Worm (Caenorhabditis elegans) whole organism, young adult: ENCODE results near the gene rps-1.

Experiments
- B0019.2 ChIP-seq: fragments of 200-800 bp; sonication (Bioruptor generic); conservative IDR thresholded peaks from 2 replicates; pipeline ENCODE4 v1.3.6; 2022; ENCODE audit warnings: missing genetic modification reagents, missing genetic modification characterization, missing compliant biosample characterization
- B0035.1 ChIP-seq: sonication (generic microtip); optimal IDR thresholded peaks from 2 replicates; lab custom pipeline; 2016; ENCODE audit warnings: missing genetic modification characterization, mild to moderate bottlenecking, missing compliant biosample characterization, missing genotype, missing genetic modification reagents
- D2030.7 ChIP-seq: fragments of 200-800 bp; sonication (Bioruptor generic); IDR thresholded peaks from 2 replicates; pipeline ENCODE4 v1.3.6; 2022; ENCODE audit warnings: missing genetic modification reagents, missing genetic modification characterization, missing compliant biosample characterization
- F33H1.4 ChIP-seq: fragments of 200-800 bp; sonication (Bioruptor generic); IDR thresholded peaks from 2 replicates; pipeline ENCODE4 v1.3.6; 2022; ENCODE audit warnings: missing genetic modification reagents, missing genetic modification characterization, missing compliant biosample characterization
- F37B4.10 ChIP-seq: fragments of 200-800 bp; sonication (Bioruptor generic); IDR thresholded peaks from 2 replicates; pipeline ENCODE4 v1.3.6; 2022; ENCODE audit warnings: missing genetic modification characterization, missing compliant biosample characterization
- F39B2.1 ChIP-seq: fragments of 200-800 bp; sonication (Bioruptor generic); IDR thresholded peaks from 2 replicates; pipeline ENCODE4 v1.3.6; 2022; ENCODE audit warnings: missing genetic modification reagents, missing genetic modification characterization, missing compliant biosample characterization
- F49E8.2 ChIP-seq: sonication (generic microtip); optimal IDR thresholded peaks from 3 replicates; lab custom pipeline; 2017; ENCODE audit warnings: missing genetic modification characterization, mild to moderate bottlenecking, missing compliant biosample characterization, antibody characterized with exemption, moderate library complexity; ENCODE audit not compliant: insufficient read depth
- F52B5.7 ChIP-seq: sonication (generic microtip); optimal IDR thresholded peaks from 2 replicates; lab custom pipeline; 2016; ENCODE audit warnings: mild to moderate bottlenecking, missing genetic modification characterization, missing compliant biosample characterization
- F57A8.1 ChIP-seq: fragments of 200-800 bp; sonication (Bioruptor generic); optimal IDR thresholded peaks from 2 replicates; lab custom pipeline; 2018; ENCODE audit warnings: mild to moderate bottlenecking, missing genetic modification characterization, moderate library complexity, missing compliant biosample characterization
- K11D2.4 ChIP-seq: fragments of 200-800 bp; sonication (Bioruptor generic); IDR thresholded peaks from 2 replicates; pipeline ENCODE4 v1.3.6; 2022; ENCODE audit warnings: missing genetic modification reagents, missing genetic modification characterization, missing compliant biosample characterization
- Y53F4B.3 ChIP-seq: fragments of 200-800 bp; sonication (Bioruptor generic); IDR thresholded peaks from 2 replicates; pipeline ENCODE4 v1.3.6; 2022; ENCODE audit warnings: missing genetic modification reagents, missing genetic modification characterization, missing compliant biosample characterization
- Y95B8A.8 ChIP-seq: fragments of 200-800 bp; sonication (Bioruptor generic); IDR thresholded peaks from 2 replicates; pipeline ENCODE4 v1.3.6; 2022; ENCODE audit warnings: missing genetic modification reagents, missing genetic modification characterization, missing compliant biosample characterization
- ZK185.1 ChIP-seq: sonication (generic microtip); optimal IDR thresholded peaks from 2 replicates; lab custom pipeline; 2016; ENCODE audit warnings: mild to moderate bottlenecking, missing genetic modification characterization, missing compliant biosample characterization; ENCODE audit not compliant: poor library complexity, severe bottlenecking
- attf-5 ChIP-seq: fragments of 200-800 bp; sonication (Bioruptor generic); optimal IDR thresholded peaks from 2 replicates; lab custom pipeline; 2018; ENCODE audit warnings: mild to moderate bottlenecking, missing genetic modification characterization, missing compliant biosample characterization
- attf-6 ChIP-seq: fragments of 200-800 bp; sonication (Bioruptor generic); IDR thresholded peaks from 2 replicates; pipeline ENCODE4 v1.3.6; 2022; ENCODE audit warnings: missing genetic modification reagents, missing genetic modification characterization, missing compliant biosample characterization
- cebp-1 ChIP-seq, 2 experiments: fragments of 200-800 bp in 1 of 2; sonication (Bioruptor generic) in 1 of 2; sonication (generic microtip) in 1 of 2; IDR thresholded peaks in 1 of 2; optimal IDR thresholded peaks in 1 of 2; 2 replicates each; pipeline versions ENCODE4 v1.3.6 to Lab custom; 2017 to 2022; ENCODE audit warnings: missing compliant biosample characterization in 2 of 2, missing genetic modification characterization in 2 of 2, mild to moderate bottlenecking in 1 of 2, missing genetic modification reagents in 1 of 2, moderate library complexity in 1 of 2
- ceh-27 ChIP-seq: fragments of 200-800 bp; sonication (Bioruptor generic); optimal IDR thresholded peaks from 2 replicates; lab custom pipeline; 2018; ENCODE audit warnings: mild to moderate bottlenecking, missing genetic modification characterization, moderate library complexity, missing compliant biosample characterization
- ceh-40 ChIP-seq: fragments of 200-800 bp; sonication (Bioruptor generic); IDR thresholded peaks from 2 replicates; pipeline ENCODE4 v1.3.6; 2022; ENCODE audit warnings: missing genetic modification characterization, missing compliant biosample characterization
- ceh-91 ChIP-seq: fragments of 200-800 bp; sonication (Bioruptor generic); IDR thresholded peaks from 2 replicates; pipeline ENCODE4 v1.3.6; 2022; ENCODE audit warnings: missing genetic modification reagents, missing genetic modification characterization, missing compliant biosample characterization
- chd-7 ChIP-seq: sonication (generic microtip); optimal IDR thresholded peaks from 2 replicates; lab custom pipeline; 2016; ENCODE audit warnings: mild to moderate bottlenecking, missing genetic modification characterization, moderate library complexity, missing compliant biosample characterization
- egl-44 ChIP-seq: fragments of 200-800 bp; sonication (Bioruptor generic); IDR thresholded peaks from 2 replicates; pipeline ENCODE4 v1.3.6; 2022; ENCODE audit warnings: missing genetic modification reagents, missing genetic modification characterization, missing compliant biosample characterization
- ekl-4 ChIP-seq: fragments of 200-800 bp; sonication (Bioruptor generic); IDR thresholded peaks from 2 replicates; pipeline ENCODE4 v1.3.6; 2022; ENCODE audit warnings: missing genetic modification reagents, missing genetic modification characterization, missing compliant biosample characterization
- fkh-3 ChIP-seq: sonication (generic microtip); optimal IDR thresholded peaks from 2 replicates; lab custom pipeline; 2016; ENCODE audit warnings: mild to moderate bottlenecking, missing genetic modification characterization, missing compliant biosample characterization
- him-1 ChIP-seq: sonication (generic microtip); optimal IDR thresholded peaks from 2 replicates; lab custom pipeline; 2016; ENCODE audit warnings: missing genotype, missing genetic modification reagents, missing genetic modification characterization, missing compliant biosample characterization
- hlh-26 ChIP-seq: fragments of 200-800 bp; sonication (Bioruptor generic); conservative IDR thresholded peaks from 2 replicates; pipeline ENCODE4 v1.3.6; 2022; ENCODE audit warnings: missing genetic modification reagents, missing genetic modification characterization, missing compliant biosample characterization
- hsf-1 ChIP-seq: fragments of 200-800 bp; sonication (Bioruptor generic); IDR thresholded peaks from 2 replicates; pipeline ENCODE4 v1.3.6; 2022; ENCODE audit warnings: missing genetic modification reagents, missing genetic modification characterization, missing compliant biosample characterization
- let-526 ChIP-seq: fragments of 200-800 bp; sonication (Bioruptor generic); IDR thresholded peaks from 2 replicates; pipeline ENCODE4 v1.3.6; 2022; ENCODE audit warnings: missing genetic modification reagents, missing genetic modification characterization, missing compliant biosample characterization
- let-607 ChIP-seq, 2 experiments: fragments of 200-800 bp in 1 of 2; sonication (Bioruptor generic) in 1 of 2; sonication (generic microtip) in 1 of 2; optimal IDR thresholded peaks; 2 replicates each; lab custom pipeline; 2016 to 2018; ENCODE audit warnings: mild to moderate bottlenecking in 2 of 2, missing compliant biosample characterization in 2 of 2, missing genetic modification characterization in 2 of 2, moderate library complexity in 2 of 2, missing genotype in 1 of 2
- lin-54 ChIP-seq: fragments of 200-800 bp; sonication (Bioruptor generic); optimal IDR thresholded peaks from 2 replicates; lab custom pipeline; 2018; ENCODE audit warnings: mild to moderate bottlenecking, missing genetic modification characterization, missing compliant biosample characterization
- lsl-1 ChIP-seq: fragments of 200-800 bp; sonication (Bioruptor generic); optimal IDR thresholded peaks from 2 replicates; lab custom pipeline; 2018; ENCODE audit warnings: mild to moderate bottlenecking, missing genetic modification characterization, moderate library complexity, missing compliant biosample characterization
- madf-10 ChIP-seq: sonication (generic microtip); optimal IDR thresholded peaks from 2 replicates; lab custom pipeline; 2016; ENCODE audit warnings: mild to moderate bottlenecking, missing genetic modification characterization, missing compliant biosample characterization
- madf-3 ChIP-seq: fragments of 200-800 bp; sonication (Bioruptor generic); IDR thresholded peaks from 2 replicates; pipeline ENCODE4 v1.3.6; 2022; ENCODE audit warnings: missing genetic modification reagents, missing genetic modification characterization, missing compliant biosample characterization
- mcd-1 ChIP-seq: fragments of 200-800 bp; sonication (Bioruptor generic); IDR thresholded peaks from 2 replicates; pipeline ENCODE4 v1.3.6; 2022; ENCODE audit warnings: missing genetic modification reagents, missing genetic modification characterization, missing compliant biosample characterization
- nhr-120 ChIP-seq: fragments of 200-800 bp; sonication (Bioruptor generic); IDR thresholded peaks from 2 replicates; pipeline ENCODE4 v1.3.6; 2022; ENCODE audit warnings: missing genetic modification characterization, missing compliant biosample characterization
- nhr-27 ChIP-seq: fragments of 200-800 bp; sonication (Bioruptor generic); optimal IDR thresholded peaks from 2 replicates; lab custom pipeline; 2018; ENCODE audit warnings: mild to moderate bottlenecking, missing genetic modification characterization, moderate library complexity, missing compliant biosample characterization
- pbrm-1 ChIP-seq: fragments of 200-800 bp; sonication (Bioruptor generic); IDR thresholded peaks from 2 replicates; pipeline ENCODE4 v1.3.6; 2022; ENCODE audit warnings: missing genetic modification reagents, missing genetic modification characterization, missing compliant biosample characterization
- rcor-1 ChIP-seq: fragments of 200-800 bp; sonication (Bioruptor generic); IDR thresholded peaks from 2 replicates; pipeline ENCODE4 v1.3.6; 2022; ENCODE audit warnings: missing genetic modification reagents, missing genetic modification characterization, missing compliant biosample characterization
- repo-1 ChIP-seq: sonication (generic microtip); optimal IDR thresholded peaks from 2 replicates; lab custom pipeline; 2017; ENCODE audit warnings: mild to moderate bottlenecking, missing genetic modification characterization, missing compliant biosample characterization
- snpc-1.1 ChIP-seq: sonication (generic microtip); optimal IDR thresholded peaks from 2 replicates; lab custom pipeline; 2017; ENCODE audit warnings: missing genetic modification characterization, mild to moderate bottlenecking, missing compliant biosample characterization, antibody characterized with exemption, moderate library complexity, missing genotype, missing genetic modification reagents; ENCODE audit not compliant: insufficient read depth
- snpc-1.3 ChIP-seq: sonication (generic microtip); optimal IDR thresholded peaks from 2 replicates; lab custom pipeline; 2017; ENCODE audit warnings: missing genetic modification characterization, mild to moderate bottlenecking, missing compliant biosample characterization, antibody characterized with exemption, moderate library complexity, missing genotype, missing genetic modification reagents; ENCODE audit not compliant: insufficient read depth
- snpc-3.4 ChIP-seq: sonication (generic microtip); optimal IDR thresholded peaks from 2 replicates; lab custom pipeline; 2017; ENCODE audit warnings: missing genetic modification characterization, mild to moderate bottlenecking, missing compliant biosample characterization, antibody characterized with exemption, moderate library complexity, missing genotype, missing genetic modification reagents
- tbp1 ChIP-seq: fragments of 200-800 bp; sonication (Bioruptor generic); optimal IDR thresholded peaks from 2 replicates; lab custom pipeline; 2018; ENCODE audit warnings: mild to moderate bottlenecking, missing genetic modification characterization, missing compliant biosample characterization
- tlf-1 ChIP-seq: fragments of 200-800 bp; sonication (Bioruptor generic); optimal IDR thresholded peaks from 2 replicates; lab custom pipeline; 2018; ENCODE audit warnings: mild to moderate bottlenecking, missing genetic modification characterization, missing compliant biosample characterization
- unc-130 ChIP-seq: sonication (generic microtip); optimal IDR thresholded peaks from 2 replicates; lab custom pipeline; 2016; ENCODE audit warnings: missing genetic modification reagents, missing genetic modification characterization, missing compliant biosample characterization
- unc-62 ChIP-seq: fragments of 150-350 bp; optimal IDR thresholded peaks from 2 replicates; lab custom pipeline; 2014; ENCODE audit warnings: missing biosample characterization, missing genetic modification reagents, missing genetic modification characterization
- ztf-18 ChIP-seq: sonication (generic microtip); optimal IDR thresholded peaks from 2 replicates; lab custom pipeline; 2016; ENCODE audit warnings: missing genotype, mild to moderate bottlenecking, missing genetic modification characterization, missing compliant biosample characterization

rps-1 gene

DNA sequence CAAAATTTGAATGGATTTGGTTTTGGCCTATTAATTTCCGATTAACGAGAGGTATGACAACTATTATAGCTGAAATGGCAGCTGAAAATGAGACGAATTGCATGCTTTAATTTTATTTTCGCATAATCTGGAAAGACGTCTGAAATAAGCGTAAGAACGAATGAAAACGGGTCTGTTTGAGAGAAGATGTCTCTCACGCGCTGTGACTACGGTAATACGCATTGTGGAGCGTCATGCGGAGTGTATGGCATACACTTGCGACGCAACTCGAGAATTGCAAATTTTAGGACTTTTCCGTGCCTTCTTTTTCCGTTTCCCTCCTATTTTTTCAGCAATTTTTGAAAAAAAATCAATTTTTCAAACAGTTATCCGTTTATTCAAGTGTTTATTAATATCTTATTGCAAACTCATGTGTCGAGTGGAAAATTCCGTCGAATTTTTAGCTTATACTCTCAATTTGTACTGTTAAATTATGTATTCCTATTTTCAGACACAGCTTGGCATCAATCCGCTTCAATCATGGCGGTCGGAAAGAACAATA, at the start of gene rps-1 (continued):
- TF ChIP-seq cebp-1 (GFP tag; IDR thresholded peaks at IDR 0.05; lab: Robert Waterston, UW) (peak; percentile 83), cebp-1 (tag; optimal IDR thresholded peaks at IDR 0.05; lab: Kevin White, UChicago) (peak; percentile 96), pbrm-1 (GFP tag; lab: Robert Waterston, UW) (peak; percentile 99), F39B2.1 (GFP tag; lab: Robert Waterston, UW) (peak; percentile 63; the same call in 1 of the 2 replicates), snpc-3.4 (tag; lab: Kevin White, UChicago) (peak; percentile 96), ceh-40 (GFP tag; lab: Robert Waterston, UW) (peak; percentile 43; the same call in 1 of the 2 replicates), Y53F4B.3 (GFP tag; lab: Robert Waterston, UW) (peak; percentile 61; the same call in 1 of the 2 replicates), snpc-1.3 (tag; lab: Kevin White, UChicago) (peak; percentile 95), tbp1 (peak; percentile 79), mcd-1 (GFP tag; lab: Robert Waterston, UW) (peak; percentile 95), let-526 (GFP tag; lab: Robert Waterston, UW) (peak; percentile 95), snpc-1.1 (peak; percentile 80), attf-6 (GFP tag; lab: Robert Waterston, UW) (peak; percentile 72; the same call in 1 of the 2 replicates), hlh-26 (GFP tag; lab: Robert Waterston, UW) (no peak), repo-1 (tag; lab: Kevin White, UChicago) (peak; percentile 98), madf-3 (GFP tag; lab: Robert Waterston, UW) (peak; percentile 95), chd-7 (tag; lab: Kevin White, UChicago) (peak; percentile 96), egl-44 (GFP tag; lab: Robert Waterston, UW) (peak; percentile 78), nhr-27 (tag; lab: Kevin White, UChicago) (peak; percentile 84), ZK185.1 (tag; lab: Kevin White, UChicago) (peak; percentile 98), nhr-120 (GFP tag; lab: Robert Waterston, UW) (no peak), F52B5.7 (tag; lab: Kevin White, UChicago) (peak; percentile 78), lsl-1 (peak; percentile 98), B0035.1 (tag; lab: Kevin White, UChicago) (peak; percentile 87), unc-62 (GFP tag; lab: Kevin White, UChicago) (peak; percentile 76), ceh-27 (peak; percentile 99), let-607 (tag; optimal IDR thresholded peaks at IDR 0.05; lab: Kevin White, UChicago) (peak; percentile 90 to 95), fkh-3 (no peak), attf-5 (GFP tag; lab: Kevin White, UChicago) (peak; percentile 98), ztf-18 (tag; lab: Kevin White, UChicago) (peak; percentile 89), him-1 (tag; lab: Kevin White, UChicago) (peak; percentile 70), lin-54 (peak; percentile 97), F57A8.1 (GFP tag; lab: Kevin White, UChicago) (no peak), ceh-91 (peak; percentile 89), ekl-4 (peak; percentile 97), F33H1.4 (GFP tag; lab: Robert Waterston, UW) (peak; percentile 87), unc-130 (GFP tag; lab: Kevin White, UChicago) (peak; percentile 85), B0019.2 (GFP tag; lab: Robert Waterston, UW) (peak; percentile 77), F49E8.2 (peak; percentile 94), Y95B8A.8 (GFP tag; lab: Robert Waterston, UW) (peak; percentile 93), K11D2.4 (GFP tag; lab: Robert Waterston, UW) (peak; percentile 98), hsf-1 (GFP tag; lab: Robert Waterston, UW) (peak; percentile 88), F37B4.10 (GFP tag; lab: Robert Waterston, UW) (0 out of 2 replicates have a peak, but pooled peaks have one; percentile 91), D2030.7 (peak; percentile 92), rcor-1 (GFP tag; lab: Robert Waterston, UW) (peak; percentile 98), tlf-1 (GFP tag; lab: Kevin White, UChicago) (peak; percentile 98), madf-10 (peak; percentile 94)
